1 fruit fly cellular context compared by ENCODE assay signal in the genomic region with DNA sequence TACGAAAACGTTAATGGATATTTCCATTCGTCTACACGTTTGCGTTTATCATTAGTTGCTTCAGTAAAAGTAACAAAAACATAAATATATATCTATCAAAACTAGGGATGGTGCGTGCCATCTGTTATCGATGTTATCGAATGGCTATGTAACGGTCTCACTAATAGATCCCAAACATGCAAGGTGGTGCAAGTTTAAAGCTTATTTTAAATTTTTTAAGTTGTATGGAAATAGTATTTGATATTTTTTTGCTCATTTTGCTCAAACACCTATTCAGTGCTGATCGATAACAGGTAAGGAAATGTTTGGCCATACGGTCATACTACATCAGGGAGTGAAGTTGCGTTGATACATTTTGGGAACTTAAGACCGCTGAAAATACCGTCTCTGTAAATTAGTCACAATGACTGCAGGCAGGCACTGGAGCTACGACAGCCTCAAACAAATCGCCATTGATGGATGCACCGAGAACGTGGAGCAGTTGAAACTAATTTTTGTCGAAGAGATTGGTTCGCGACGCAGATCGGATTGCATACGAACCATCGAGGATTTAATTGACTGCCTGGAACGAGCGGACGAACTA.
TF ChIP-seq lines count a peak whose summit lies in the region.

TSS of gene CG45099 (minus strand) at position 127 of the 583 bp plus-strand sequence.
TSS of gene CG6015 (minus strand) at position 127 of the 583 bp plus-strand sequence.
TSS of gene pit (plus strand) at position 139 of the 583 bp plus-strand sequence.
TSS of gene Fadd (plus strand) at position 296 of the 583 bp plus-strand sequence.

TF ChIP-seq in whole organism, embryonic, 481 proteins besides CTCF, POLR2A, EP300 and RAD21 (continued from another document):
- TF ChIP-seq Sin3A (optimal IDR thresholded peaks at IDR 0.05; lab: Kevin White, UChicago) (peak; percentile 58), run (tag; optimal IDR thresholded peaks at IDR 0.05; lab: Kevin White, UChicago) (no peak), CG7839 (tag; optimal IDR thresholded peaks at IDR 0.05; lab: Kevin White, UChicago) (no peak), fd64A (GFP tag; optimal IDR thresholded peaks at IDR 0.05; lab: Kevin White, UChicago) (no peak), CG13624 (GFP tag; optimal IDR thresholded peaks at IDR 0.05; lab: Kevin White, UChicago) (peak; percentile 34), Scr (GFP tag; IDR thresholded peaks at IDR 0.05; lab: Robert Waterston, UW; ENCODE audit: partially characterized antibody) (peak; percentile 71), Dref (GFP tag; IDR thresholded peaks at IDR 0.05; lab: Robert Waterston, UW) (peak; percentile 74), Bgb (GFP tag; IDR thresholded peaks at IDR 0.05; lab: Robert Waterston, UW; ENCODE audit: partially characterized antibody) (peak; percentile 60), br (optimal IDR thresholded peaks at IDR 0.05; lab: Kevin White, UChicago) (no peak), CG11247 (GFP tag; IDR thresholded peaks at IDR 0.05; lab: Robert Waterston, UW) (no peak), Usf (GFP tag; optimal IDR thresholded peaks at IDR 0.05; lab: Kevin White, UChicago) (no peak), CG12391 (tag; optimal IDR thresholded peaks at IDR 0.05; lab: Kevin White, UChicago) (peak; percentile 35), trh (GFP tag; optimal IDR thresholded peaks at IDR 0.05; lab: Kevin White, UChicago) (no peak)
